Worm (Caenorhabditis elegans) whole organism, late embryonic: Measurements from ENCODE around the gene H06H21.37.

Experiments
- C08G9.2 ChIP-seq: sonication (generic microtip); optimal IDR thresholded peaks from 2 replicates; lab custom pipeline; 2016; ENCODE audit warnings: mild to moderate bottlenecking, missing genetic modification characterization, moderate library complexity, missing compliant biosample characterization
- F13H6.1 ChIP-seq: sonication (generic microtip); optimal IDR thresholded peaks from 2 replicates; lab custom pipeline; 2016; ENCODE audit warnings: missing genetic modification characterization, missing compliant biosample characterization
- K02D7.2 ChIP-seq: sonication (generic microtip); optimal IDR thresholded peaks from 2 replicates; lab custom pipeline; 2017; ENCODE audit warnings: mild to moderate bottlenecking, missing genetic modification characterization, missing compliant biosample characterization
- Y22D7AL.16 ChIP-seq: sonication (generic microtip); optimal IDR thresholded peaks from 2 replicates; lab custom pipeline; 2016; ENCODE audit warnings: missing genetic modification characterization, missing compliant biosample characterization
- ceh-19 ChIP-seq: fragments of 200-800 bp; sonication (Bioruptor generic); optimal IDR thresholded peaks from 2 replicates; lab custom pipeline; 2018; ENCODE audit warnings: mild to moderate bottlenecking, missing genetic modification characterization, missing compliant biosample characterization
- ceh-22 ChIP-seq: sonication (generic microtip); optimal IDR thresholded peaks from 2 replicates; lab custom pipeline; 2017; ENCODE audit warnings: missing biosample characterization, missing genetic modification characterization
- ceh-30 ChIP-seq: fragments of 150-350 bp; optimal IDR thresholded peaks from 2 replicates; lab custom pipeline; 2014; ENCODE audit warnings: missing biosample characterization, missing genetic modification characterization
- ceh-31 ChIP-seq: sonication (generic microtip); optimal IDR thresholded peaks from 2 replicates; lab custom pipeline; 2016; ENCODE audit warnings: missing genetic modification characterization, missing compliant biosample characterization
- ceh-6 ChIP-seq: fragments of 200-800 bp; sonication (Bioruptor generic); optimal IDR thresholded peaks from 2 replicates; lab custom pipeline; 2018; ENCODE audit warnings: mild to moderate bottlenecking, missing genetic modification characterization, missing compliant biosample characterization
- ceh-9 ChIP-seq: sonication (generic microtip); optimal IDR thresholded peaks from 2 replicates; lab custom pipeline; 2016; ENCODE audit warnings: mild to moderate bottlenecking, missing genetic modification characterization, inconsistent platforms, missing compliant biosample characterization
- dve-1 ChIP-seq: sonication (generic microtip); optimal IDR thresholded peaks from 2 replicates; lab custom pipeline; 2017; ENCODE audit warnings: antibody characterized with exemption, mild to moderate bottlenecking, missing genetic modification characterization, missing compliant biosample characterization
- ets-4 ChIP-seq: sonication (generic microtip); optimal IDR thresholded peaks from 2 replicates; lab custom pipeline; 2016; ENCODE audit warnings: missing genetic modification characterization, missing compliant biosample characterization
- fax-1 ChIP-seq: sonication (generic microtip); optimal IDR thresholded peaks from 2 replicates; lab custom pipeline; 2016; ENCODE audit warnings: missing genotype, missing genetic modification characterization, missing compliant biosample characterization
- fkh-6 ChIP-seq: sonication (generic microtip); optimal IDR thresholded peaks from 2 replicates; lab custom pipeline; 2016; ENCODE audit warnings: missing genetic modification characterization, missing compliant biosample characterization
- gmeb-2 ChIP-seq: sonication (generic microtip); optimal IDR thresholded peaks from 2 replicates; lab custom pipeline; 2016; ENCODE audit warnings: missing genetic modification characterization, inconsistent platforms, missing compliant biosample characterization
- hlh-13 ChIP-seq: fragments of 200-800 bp; sonication (Bioruptor generic); optimal IDR thresholded peaks from 2 replicates; lab custom pipeline; 2018; ENCODE audit warnings: mild to moderate bottlenecking, missing genetic modification characterization, missing compliant biosample characterization
- hlh-15 ChIP-seq: sonication (generic microtip); optimal IDR thresholded peaks from 2 replicates; lab custom pipeline; 2016; ENCODE audit warnings: missing genetic modification characterization, missing compliant biosample characterization
- hlh-30 ChIP-seq: sonication (generic microtip); optimal IDR thresholded peaks from 2 replicates; lab custom pipeline; 2017; ENCODE audit warnings: antibody characterized with exemption, missing genetic modification characterization, missing compliant biosample characterization; ENCODE audit not compliant: insufficient read depth
- hlh-6 ChIP-seq: sonication (generic microtip); optimal IDR thresholded peaks from 2 replicates; lab custom pipeline; 2016; ENCODE audit warnings: missing genotype, missing genetic modification characterization, missing compliant biosample characterization
- lim-6 ChIP-seq: sonication (generic microtip); optimal IDR thresholded peaks from 2 replicates; lab custom pipeline; 2016; ENCODE audit warnings: missing genetic modification characterization, missing compliant biosample characterization
- lin-11 ChIP-seq: fragments of 200-800 bp; sonication (Bioruptor generic); optimal IDR thresholded peaks from 2 replicates; lab custom pipeline; 2018; ENCODE audit warnings: mild to moderate bottlenecking, missing genetic modification characterization, missing compliant biosample characterization
- mec-3 ChIP-seq: sonication (generic microtip); optimal IDR thresholded peaks from 2 replicates; lab custom pipeline; 2016; ENCODE audit warnings: borderline replicate concordance, missing genetic modification characterization, missing compliant biosample characterization
- nhr-232 ChIP-seq: sonication (generic microtip); optimal IDR thresholded peaks from 2 replicates; lab custom pipeline; 2016; ENCODE audit warnings: missing genetic modification characterization, missing compliant biosample characterization
- odd-2 ChIP-seq: sonication (generic microtip); optimal IDR thresholded peaks from 2 replicates; lab custom pipeline; 2017; ENCODE audit warnings: antibody characterized with exemption, mild to moderate bottlenecking, missing genetic modification characterization, missing compliant biosample characterization
- pax-1 ChIP-seq: fragments of 150-350 bp; optimal IDR thresholded peaks from 2 replicates; lab custom pipeline; 2014; ENCODE audit warnings: missing biosample characterization, missing genetic modification characterization
- pha-4 ChIP-seq: fragments of 150-350 bp; optimal IDR thresholded peaks from 2 replicates; lab custom pipeline; 2018; ENCODE audit warnings: missing biosample characterization, missing genetic modification reagents, missing genetic modification characterization
- pros-1 ChIP-seq: fragments of 150-350 bp; optimal IDR thresholded peaks from 2 replicates; lab custom pipeline; 2014; ENCODE audit warnings: missing biosample characterization, missing genetic modification reagents, missing genetic modification characterization
- ref-2 ChIP-seq: sonication (generic microtip); optimal IDR thresholded peaks from 2 replicates; lab custom pipeline; 2016; ENCODE audit warnings: missing genetic modification characterization, missing compliant biosample characterization
- sox-2 ChIP-seq: fragments of 200-800 bp; sonication (Bioruptor generic); IDR thresholded peaks from 2 replicates; pipeline ENCODE4 v1.3.6; 2022; ENCODE audit warnings: missing genetic modification reagents, missing genetic modification characterization, missing compliant biosample characterization
- syd-9 ChIP-seq: sonication (generic microtip); optimal IDR thresholded peaks from 2 replicates; lab custom pipeline; 2016; ENCODE audit warnings: mild to moderate bottlenecking, missing genetic modification characterization, moderate library complexity, missing compliant biosample characterization
- tbx-2 ChIP-seq: sonication (generic microtip); optimal IDR thresholded peaks from 2 replicates; lab custom pipeline; 2016; ENCODE audit warnings: missing genetic modification characterization, missing compliant biosample characterization
- unc-3 ChIP-seq, 2 experiments: fragments of 200-800 bp in 1 of 2; sonication (Bioruptor generic) in 1 of 2; sonication (generic microtip) in 1 of 2; conservative IDR thresholded peaks in 1 of 2; optimal IDR thresholded peaks in 1 of 2; 2 replicates each; pipeline versions ENCODE4 v1.3.6 to Lab custom; 2016 to 2022; ENCODE audit warnings: missing compliant biosample characterization in 2 of 2, missing genetic modification characterization in 2 of 2, missing genetic modification reagents in 1 of 2

The H06H21.37 gene

ce11 chrIV:4809813-4810212 lies at the start of gene H06H21.37:
Gene H06H21.37 (minus strand): TSS chrIV:4809974.
- no peak for TF ChIP-seq hlh-15 (tag; lab: Kevin White, UChicago)
- TF ChIP-seq ceh-19 (GFP tag; lab: Kevin White, UChicago), result no peak
- no peak for TF ChIP-seq gmeb-2 (tag; lab: Kevin White, UChicago)
- TF ChIP-seq pax-1 (tag; lab: Kevin White, UChicago), result no peak
- no peak for TF ChIP-seq unc-3 (GFP tag; conservative IDR thresholded peaks at IDR 0.05; lab: Robert Waterston, UW)
- no peak for TF ChIP-seq unc-3 (tag; optimal IDR thresholded peaks at IDR 0.05; lab: Kevin White, UChicago)
- no peak for TF ChIP-seq ref-2 (tag; lab: Kevin White, UChicago)
- TF ChIP-seq fkh-6 (tag; lab: Kevin White, UChicago), result no peak
- TF ChIP-seq syd-9 (tag; lab: Kevin White, UChicago), result no peak

ce11 chrIV:4858573-4858972 lies 48.8 kb upstream of the H06H21.37 start, which contains the start of gene Y17G9A.3:
Gene Y17G9A.3 (minus strand): TSS chrIV:4858673.
- TF ChIP-seq ets-4 (tag; lab: Kevin White, UChicago) (no peak), odd-2 (no peak), unc-3 (GFP tag; conservative IDR thresholded peaks at IDR 0.05; lab: Robert Waterston, UW) (no peak), unc-3 (tag; optimal IDR thresholded peaks at IDR 0.05; lab: Kevin White, UChicago) (no peak), fax-1 (tag; lab: Kevin White, UChicago) (no peak), tbx-2 (tag; lab: Kevin White, UChicago) (no peak), sox-2 (GFP tag; lab: Robert Waterston, UW) (no peak), ceh-6 (GFP tag; lab: Kevin White, UChicago) (no peak), hlh-30 (tag; lab: Kevin White, UChicago) (no peak), fkh-6 (tag; lab: Kevin White, UChicago) (no peak), pros-1 (tag; lab: Kevin White, UChicago) (no peak), dve-1 (tag; lab: Kevin White, UChicago) (no peak), mec-3 (tag; lab: Kevin White, UChicago) (no peak), hlh-15 (tag; lab: Kevin White, UChicago) (no peak), lin-11 (tag; lab: Kevin White, UChicago) (no peak)

ce11 chrIV:4856195-4856594 lies 46.4 kb upstream of the H06H21.37 start, which contains the start of gene Y17G9A.2:
Gene Y17G9A.2 (minus strand): TSS chrIV:4856295.
- TF ChIP-seq dve-1 (tag; lab: Kevin White, UChicago), result no peak
- TF ChIP-seq ceh-22 (tag; lab: Kevin White, UChicago), result no peak
- no peak for TF ChIP-seq odd-2
- TF ChIP-seq C08G9.2 (tag; lab: Kevin White, UChicago), result no peak
- no peak for TF ChIP-seq ceh-30 (tag; lab: Kevin White, UChicago)
- TF ChIP-seq Y22D7AL.16 (tag; lab: Kevin White, UChicago), result no peak

- no peak for TF ChIP-seq hlh-6
- no peak for TF ChIP-seq K02D7.2 (tag; lab: Kevin White, UChicago)
- TF ChIP-seq gmeb-2 (tag; lab: Kevin White, UChicago), result no peak
- TF ChIP-seq fax-1 (tag; lab: Kevin White, UChicago), result no peak
- TF ChIP-seq lim-6 (tag; lab: Kevin White, UChicago), result no peak
- TF ChIP-seq unc-3 (GFP tag; conservative IDR thresholded peaks at IDR 0.05; lab: Robert Waterston, UW), result no peak
- TF ChIP-seq unc-3 (tag; optimal IDR thresholded peaks at IDR 0.05; lab: Kevin White, UChicago), result no peak
- TF ChIP-seq ceh-31, result no peak
- no peak for TF ChIP-seq ceh-19 (GFP tag; lab: Kevin White, UChicago)
- no peak for TF ChIP-seq pha-4
- TF ChIP-seq nhr-232 (tag; lab: Kevin White, UChicago), result no peak
- TF ChIP-seq pros-1 (tag; lab: Kevin White, UChicago), result no peak
- no peak for TF ChIP-seq hlh-13 (GFP tag; lab: Kevin White, UChicago)
- no peak for TF ChIP-seq ceh-30 (tag; lab: Kevin White, UChicago)
- no peak for TF ChIP-seq lin-11 (tag; lab: Kevin White, UChicago)
- no peak for TF ChIP-seq ceh-9
- TF ChIP-seq, all 69 proteins: peak for 0
Observed at ce11 chrIV:4846793-4847192, 37.0 kb upstream of the H06H21.37 start, which contains the start of gene tat-2. Gene tat-2 (minus strand): TSS chrIV:4846893.

- TF ChIP-seq pax-1 (tag; lab: Kevin White, UChicago) (no peak), F13H6.1 (tag; lab: Kevin White, UChicago) (no peak), hlh-30 (tag; lab: Kevin White, UChicago) (no peak)
Observed at ce11 chrIV:4842030-4842429, 32.3 kb upstream of the H06H21.37 start.
